Fruit fly (Drosophila melanogaster): Measurements from ENCODE around the gene Gr28a.
A peak's percentile ranks its signal among the peaks of the same experiment; 100 is the strongest.

Gene Gr28a

dm6 chr2L:7447820-7448219, 6.2 kb downstream of the Gr28a start:
- TF ChIP-seq Myc (optimal IDR thresholded peaks at IDR 0.05) (peak; percentile 22), CG32264 (GFP tag; optimal IDR thresholded peaks at IDR 0.05) (no peak)

- TF ChIP-seq sage (GFP tag; optimal IDR thresholded peaks at IDR 0.05), result no peak
- TF ChIP-seq CrebA (GFP tag; optimal IDR thresholded peaks at IDR 0.05; ENCODE audit: borderline replicate concordance), result no peak
- peak; percentile 27 for TF ChIP-seq sv (GFP tag; optimal IDR thresholded peaks at IDR 0.05)
Measured at dm6 chr2L:7442929-7443328, 11.1 kb downstream of the Gr28a start.

- TF ChIP-seq Myc (optimal IDR thresholded peaks at IDR 0.05), result no peak
- no peak for TF ChIP-seq CG32264 (GFP tag; optimal IDR thresholded peaks at IDR 0.05)
- TF ChIP-seq Sp1 (GFP tag; optimal IDR thresholded peaks at IDR 0.05), result no peak
- TF ChIP-seq fru (GFP tag; optimal IDR thresholded peaks at IDR 0.05), result no peak
- TF ChIP-seq psq (GFP tag; optimal IDR thresholded peaks at IDR 0.05), result no peak
- no peak for TF ChIP-seq woc (GFP tag; optimal IDR thresholded peaks at IDR 0.05)
- no peak for TF ChIP-seq Hr78 (GFP tag; optimal IDR thresholded peaks at IDR 0.05)
- no peak for TF ChIP-seq foxo (GFP tag; optimal IDR thresholded peaks at IDR 0.05)
Measured at dm6 chr2L:7442106-7442505, 11.9 kb downstream of the Gr28a start.

dm6 chr2L:7440458-7441018, 13.5 kb downstream of the Gr28a start:
- TF ChIP-seq CrebA (GFP tag; optimal IDR thresholded peaks at IDR 0.05; ENCODE audit: borderline replicate concordance) (no peak), HLH106 (tag; optimal IDR thresholded peaks at IDR 0.05) (no peak), brk (GFP tag; optimal IDR thresholded peaks at IDR 0.05) (no peak), Hr83 (GFP tag; optimal IDR thresholded peaks at IDR 0.05; ENCODE audit: poor library complexity, severe bottlenecking) (no peak), dmrt93B (GFP tag; optimal IDR thresholded peaks at IDR 0.05) (no peak), woc (GFP tag; optimal IDR thresholded peaks at IDR 0.05) (no peak), sage (GFP tag; optimal IDR thresholded peaks at IDR 0.05) (no peak), Hnf4 (GFP tag; optimal IDR thresholded peaks at IDR 0.05) (no peak), lola (GFP tag; optimal IDR thresholded peaks at IDR 0.05) (no peak), fru (GFP tag; optimal IDR thresholded peaks at IDR 0.05) (no peak), Rel (GFP tag; optimal IDR thresholded peaks at IDR 0.05) (no peak), Rel (tag; optimal IDR thresholded peaks at IDR 0.05) (no peak), h (GFP tag; optimal IDR thresholded peaks at IDR 0.05) (no peak), Dif (GFP tag; optimal IDR thresholded peaks at IDR 0.05; ENCODE audit: partially characterized antibody) (no peak)

dm6 chr2L:7438505-7438904, 15.5 kb downstream of the Gr28a start:
- no peak for TF ChIP-seq Hr78 (GFP tag; optimal IDR thresholded peaks at IDR 0.05)
- TF ChIP-seq br (GFP tag; optimal IDR thresholded peaks at IDR 0.05), result no peak
- TF ChIP-seq rgr (GFP tag; optimal IDR thresholded peaks at IDR 0.05), result no peak
- TF ChIP-seq fru (GFP tag; optimal IDR thresholded peaks at IDR 0.05), result no peak
- no peak for TF ChIP-seq dsf (GFP tag; optimal IDR thresholded peaks at IDR 0.05; ENCODE audit: borderline replicate concordance)
- TF ChIP-seq HLH106 (tag; optimal IDR thresholded peaks at IDR 0.05), result no peak
- TF ChIP-seq Hr83 (GFP tag; optimal IDR thresholded peaks at IDR 0.05; ENCODE audit: poor library complexity, severe bottlenecking), result no peak
- TF ChIP-seq pan (optimal IDR thresholded peaks at IDR 0.05), result no peak
- TF ChIP-seq Sp1 (GFP tag; optimal IDR thresholded peaks at IDR 0.05), result no peak
- no peak for TF ChIP-seq Myc (optimal IDR thresholded peaks at IDR 0.05)
- no peak for TF ChIP-seq psq (GFP tag; optimal IDR thresholded peaks at IDR 0.05)
- no peak for TF ChIP-seq h (GFP tag; optimal IDR thresholded peaks at IDR 0.05)

- TF ChIP-seq dl (GFP tag; optimal IDR thresholded peaks at IDR 0.05; ENCODE audit: insufficient read depth in 1 of 2, partially characterized antibody in 2 of 2) (peak in 1 of 2 experiments; percentile 16), Vsx2 (GFP tag; optimal IDR thresholded peaks at IDR 0.05; ENCODE audit: partially characterized antibody) (peak; percentile 22), sv (GFP tag; optimal IDR thresholded peaks at IDR 0.05) (no peak), dmrt93B (GFP tag; optimal IDR thresholded peaks at IDR 0.05) (no peak), Dif (GFP tag; optimal IDR thresholded peaks at IDR 0.05; ENCODE audit: partially characterized antibody) (peak; percentile 49), CG32264 (GFP tag; optimal IDR thresholded peaks at IDR 0.05) (no peak), br (GFP tag; optimal IDR thresholded peaks at IDR 0.05) (no peak), Hr78 (GFP tag; optimal IDR thresholded peaks at IDR 0.05) (no peak)
Measured at dm6 chr2L:7437325-7437707, 16.7 kb downstream of the Gr28a start, which contains the start of gene CG5973. Gene CG5973 (plus strand): TSS chr2L:7437492.
